Fruit fly (Drosophila melanogaster) whole organism, wandering third instar larva: ENCODE data around the gene udt.

Experiments used
- Abd-B ChIP-seq: fragments of >200 bp; optimal IDR thresholded peaks from 2 replicates; lab custom pipeline; 2017; ENCODE audit warnings: missing biosample characterization, missing genetic modification characterization
- CG32264 ChIP-seq: fragments of 200-800 bp; sonication (Bioruptor generic); optimal IDR thresholded peaks from 2 replicates; lab custom pipeline; 2016; ENCODE audit warnings: missing biosample characterization, missing genetic modification characterization
- CG9705 ChIP-seq: fragments of 200-800 bp; sonication (Bioruptor generic); optimal IDR thresholded peaks from 2 replicates; lab custom pipeline; 2018; ENCODE audit warnings: missing biosample characterization, mild to moderate bottlenecking, missing genetic modification characterization
- CrebA ChIP-seq: fragments of 200-800 bp; sonication (Bioruptor generic); optimal IDR thresholded peaks from 2 replicates; lab custom pipeline; 2016; ENCODE audit warnings: missing biosample characterization, mild to moderate bottlenecking, missing genetic modification characterization, borderline replicate concordance
- Dfd ChIP-seq: fragments of >200 bp; optimal IDR thresholded peaks from 2 replicates; lab custom pipeline; 2017; ENCODE audit warnings: missing biosample characterization, missing genetic modification characterization
- Dif ChIP-seq: fragments of 200-275, 200-300 bp; sonication (Bioruptor generic); optimal IDR thresholded peaks from 2 replicates; lab custom pipeline; 2018; ENCODE audit warnings: missing biosample characterization, missing genetic modification characterization; ENCODE audit not compliant: partially characterized antibody
- GATAd ChIP-seq: sonication (Bioruptor generic); optimal IDR thresholded peaks from 2 replicates; lab custom pipeline; 2016; ENCODE audit warnings: missing biosample characterization, missing genetic modification characterization
- HLH106 ChIP-seq: fragments of 200-800 bp; optimal IDR thresholded peaks from 3 replicates; lab custom pipeline; 2019; ENCODE audit warnings: missing biosample characterization, mild to moderate bottlenecking, missing genetic modification characterization, moderate library complexity
- Hnf4 ChIP-seq: fragments of 200-800 bp; sonication (Bioruptor generic); optimal IDR thresholded peaks from 2 replicates; lab custom pipeline; 2016; ENCODE audit warnings: missing biosample characterization, mild to moderate bottlenecking, missing genetic modification characterization
- Hr78 ChIP-seq: fragments of >200 bp; optimal IDR thresholded peaks from 2 replicates; lab custom pipeline; 2017; ENCODE audit warnings: missing biosample characterization, missing genetic modification characterization
- Hr83 ChIP-seq: fragments of 200-300 bp; sonication (Bioruptor generic); optimal IDR thresholded peaks from 2 replicates; lab custom pipeline; 2016; ENCODE audit warnings: missing biosample characterization, mild to moderate bottlenecking, missing genetic modification characterization, moderate library complexity; ENCODE audit not compliant: poor library complexity, severe bottlenecking
- Jra ChIP-seq: sonication (Bioruptor generic); optimal IDR thresholded peaks from 2 replicates; lab custom pipeline; 2016; ENCODE audit warnings: missing biosample characterization, missing genetic modification characterization
- Mio ChIP-seq: sonication (Bioruptor generic); optimal IDR thresholded peaks from 2 replicates; lab custom pipeline; 2016; ENCODE audit warnings: missing biosample characterization, missing genetic modification characterization
- Myc ChIP-seq: fragments of >200 bp; optimal IDR thresholded peaks from 2 replicates; lab custom pipeline; 2017
- N ChIP-seq: fragments of >200 bp; optimal IDR thresholded peaks from 2 replicates; lab custom pipeline; 2018; ENCODE audit warnings: missing biosample characterization, missing external identifiers, missing genetic modification characterization
- OdsH ChIP-seq: fragments of 200-800 bp; sonication (Bioruptor generic); optimal IDR thresholded peaks from 2 replicates; lab custom pipeline; 2016; ENCODE audit warnings: missing biosample characterization, mild to moderate bottlenecking, missing genetic modification characterization
- Rel ChIP-seq, 2 experiments: fragments of 200-800 bp; sonication (Bioruptor generic) in 1 of 2; optimal IDR thresholded peaks; 2 replicates in 1 of 2; 3 replicates in 1 of 2; lab custom pipeline; 2016 to 2019; ENCODE audit warnings: mild to moderate bottlenecking in 2 of 2, missing biosample characterization in 2 of 2, missing genetic modification characterization in 2 of 2, moderate library complexity in 1 of 2
- Sp1 ChIP-seq: fragments of 200-800 bp; sonication (Bioruptor generic); optimal IDR thresholded peaks from 3 replicates; lab custom pipeline; 2019; ENCODE audit warnings: missing biosample characterization, mild to moderate bottlenecking, missing genetic modification characterization, moderate library complexity
- Vsx2 ChIP-seq: fragments of 200-300, 225-300 bp; sonication (Bioruptor generic); optimal IDR thresholded peaks from 2 replicates; lab custom pipeline; 2018; ENCODE audit warnings: missing biosample characterization, missing genetic modification characterization; ENCODE audit not compliant: partially characterized antibody
- br ChIP-seq: fragments of 200-800 bp; sonication (Bioruptor generic); optimal IDR thresholded peaks from 2 replicates; lab custom pipeline; 2016; ENCODE audit warnings: missing biosample characterization, missing genetic modification characterization
- brk ChIP-seq: fragments of 200-800 bp; sonication (Bioruptor generic); optimal IDR thresholded peaks from 2 replicates; lab custom pipeline; 2016; ENCODE audit warnings: missing biosample characterization, mild to moderate bottlenecking, missing genetic modification characterization
- dl ChIP-seq, 2 experiments: fragments of 175-275, 200-275 bp in 1 of 2; fragments of 200-275 bp in 1 of 2; sonication (Bioruptor generic); optimal IDR thresholded peaks; lab custom pipeline; 2018; ENCODE audit warnings: mild to moderate bottlenecking in 2 of 2, missing biosample characterization in 2 of 2, missing genetic modification characterization in 2 of 2, moderate library complexity in 2 of 2; ENCODE audit not compliant: partially characterized antibody in 2 of 2, insufficient read depth in 1 of 2
- dmrt93B ChIP-seq: fragments of 200-800 bp; sonication (Bioruptor generic); optimal IDR thresholded peaks from 2 replicates; lab custom pipeline; 2018; ENCODE audit warnings: missing biosample characterization, mild to moderate bottlenecking, missing genetic modification characterization
- dsf ChIP-seq: sonication (Bioruptor generic); optimal IDR thresholded peaks from 2 replicates; lab custom pipeline; 2016; ENCODE audit warnings: missing biosample characterization, missing genetic modification characterization, borderline replicate concordance
- ey ChIP-seq: fragments of 200-800 bp; sonication (Bioruptor generic); optimal IDR thresholded peaks from 2 replicates; lab custom pipeline; 2016; ENCODE audit warnings: missing biosample characterization, missing genetic modification characterization
- foxo ChIP-seq, 2 experiments: fragments of 200-800 bp; sonication (Bioruptor generic); optimal IDR thresholded peaks; 2 replicates in 1 of 2; 3 replicates in 1 of 2; lab custom pipeline; 2016 to 2017; ENCODE audit warnings: missing biosample characterization in 2 of 2, missing genetic modification characterization in 2 of 2
- fru ChIP-seq: fragments of 200-800 bp; sonication (Bioruptor generic); optimal IDR thresholded peaks from 3 replicates; lab custom pipeline; 2016; ENCODE audit warnings: missing biosample characterization, mild to moderate bottlenecking, missing genetic modification characterization
- h ChIP-seq: fragments of 200-800 bp; sonication (Bioruptor generic); optimal IDR thresholded peaks from 3 replicates; lab custom pipeline; 2016; ENCODE audit warnings: missing biosample characterization, mild to moderate bottlenecking, missing genetic modification characterization
- jim ChIP-seq: fragments of 175-275, 200-325 bp; sonication (Bioruptor generic); optimal IDR thresholded peaks from 2 replicates; lab custom pipeline; 2016; ENCODE audit warnings: missing biosample characterization, mild to moderate bottlenecking, missing genetic modification characterization
- lola ChIP-seq: fragments of >200 bp; optimal IDR thresholded peaks from 2 replicates; lab custom pipeline; 2017; ENCODE audit warnings: missing biosample characterization, missing genetic modification characterization
- pan ChIP-seq: fragments of >200 bp; optimal IDR thresholded peaks from 2 replicates; lab custom pipeline; 2017
- psq ChIP-seq: fragments of 200-800 bp; sonication (Bioruptor generic); optimal IDR thresholded peaks from 3 replicates; lab custom pipeline; 2017; ENCODE audit warnings: missing biosample characterization, mild to moderate bottlenecking, missing genetic modification characterization, moderate library complexity
- rgr ChIP-seq: fragments of 200-800 bp; sonication (Bioruptor generic); optimal IDR thresholded peaks from 3 replicates; lab custom pipeline; 2016; ENCODE audit warnings: missing biosample characterization, mild to moderate bottlenecking, missing genetic modification characterization
- sage ChIP-seq: fragments of 200-800 bp; sonication (Bioruptor generic); optimal IDR thresholded peaks from 2 replicates; lab custom pipeline; 2016; ENCODE audit warnings: missing biosample characterization, mild to moderate bottlenecking, missing genetic modification characterization
- sv ChIP-seq: fragments of 200-800 bp; sonication (Bioruptor generic); optimal IDR thresholded peaks from 3 replicates; lab custom pipeline; 2016; ENCODE audit warnings: missing biosample characterization, missing genetic modification characterization
- tai ChIP-seq: sonication (Bioruptor generic); optimal IDR thresholded peaks from 2 replicates; lab custom pipeline; 2016; ENCODE audit warnings: missing biosample characterization, missing genetic modification characterization
- usp ChIP-seq: fragments of >200 bp; optimal IDR thresholded peaks from 2 replicates; lab custom pipeline; 2017; ENCODE audit warnings: missing biosample characterization, missing genetic modification characterization
- woc ChIP-seq: sonication (Bioruptor generic); optimal IDR thresholded peaks from 2 replicates; lab custom pipeline; 2016; ENCODE audit warnings: missing biosample characterization, mild to moderate bottlenecking, missing genetic modification characterization

Gene udt

DNA sequence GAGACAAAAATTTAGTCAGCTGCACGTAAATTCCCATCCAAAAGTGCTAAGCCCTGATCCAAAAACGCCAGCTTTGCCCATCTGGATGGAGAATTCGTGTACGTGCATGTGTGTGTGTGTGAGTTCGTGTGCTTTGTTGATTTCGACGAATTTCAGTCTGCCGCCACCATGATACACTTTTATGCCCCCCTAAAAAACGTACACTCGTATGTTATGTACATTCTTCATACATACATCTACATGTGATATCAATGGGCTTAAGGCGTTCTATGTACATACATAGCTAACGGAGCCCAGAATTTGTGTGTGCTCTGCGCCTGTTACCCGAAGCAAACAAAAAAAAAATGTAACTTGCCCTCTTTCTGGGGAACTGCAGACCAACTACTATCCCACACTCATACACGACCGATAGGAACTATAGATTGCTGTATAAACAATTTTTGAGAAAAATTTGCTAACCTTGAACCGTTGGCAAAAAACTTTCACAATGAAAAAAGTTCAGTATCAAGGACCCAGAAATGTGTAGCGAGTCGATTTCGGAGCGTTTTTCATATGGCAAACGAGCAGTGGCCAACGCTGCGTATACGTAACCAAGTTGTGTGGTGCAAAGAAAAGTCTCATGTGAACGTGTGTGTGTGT, 37.2 kb downstream of the udt start:
- TF ChIP-seq Sp1 (GFP tag; lab: Kevin White, UChicago) = peak; percentile 8
- TF ChIP-seq OdsH (GFP tag; lab: Kevin White, UChicago) = peak; percentile 43
- TF ChIP-seq Hnf4 (GFP tag; lab: Kevin White, UChicago) = peak; percentile 0
- TF ChIP-seq br = peak; percentile 42
- TF ChIP-seq Rel (GFP tag; optimal IDR thresholded peaks at IDR 0.05; lab: Kevin White, UChicago) = no peak
- peak; percentile 85 for TF ChIP-seq Rel (tag; optimal IDR thresholded peaks at IDR 0.05; lab: Kevin White, UChicago)
- peak; percentile 62 for TF ChIP-seq h (GFP tag; lab: Kevin White, UChicago)
- TF ChIP-seq Hr83 (GFP tag; lab: Kevin White, UChicago) = peak; percentile 21
- peak; percentile 44 for TF ChIP-seq CrebA
- no peak for TF ChIP-seq Abd-B
- TF ChIP-seq woc (GFP tag; lab: Kevin White, UChicago) = no peak

DNA sequence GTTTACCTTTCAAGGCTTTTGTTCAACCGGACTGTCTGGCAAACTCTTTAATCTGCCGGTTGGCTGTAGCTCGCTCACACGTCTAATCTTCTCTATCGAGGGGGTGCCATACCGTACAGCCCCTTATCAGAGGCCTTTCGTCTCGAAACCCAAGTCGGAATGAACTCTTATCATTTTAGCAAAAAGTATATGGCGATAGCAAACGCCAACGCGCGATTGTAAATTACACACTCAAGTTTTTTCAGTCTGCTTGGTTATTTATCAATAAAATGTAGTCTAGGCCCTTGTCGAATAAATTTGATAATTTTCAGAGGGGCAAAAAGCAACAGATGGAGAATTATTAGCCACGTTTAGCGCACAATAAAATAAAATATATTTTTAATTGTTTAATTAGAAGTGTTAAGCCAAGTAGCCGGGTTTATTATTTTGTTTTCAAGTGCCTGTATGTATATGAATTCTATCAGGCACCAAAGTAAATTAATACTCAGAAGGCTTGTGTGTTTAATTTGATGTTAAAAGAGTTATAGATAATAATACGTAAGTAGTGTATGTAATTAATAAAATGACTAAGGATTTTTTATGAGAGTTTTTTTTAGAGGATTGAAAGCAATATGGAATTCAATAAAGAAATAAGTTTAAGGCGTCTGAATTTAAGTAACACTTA, 38.1 kb downstream of the udt start:
- TF ChIP-seq brk (peak; percentile 42), Myc (lab: Kevin White, UChicago) (no peak), Vsx2 (GFP tag; lab: Kevin White, UChicago) (peak; percentile 31), br (peak; percentile 55), pan (lab: Kevin White, UChicago) (no peak), dsf (no peak), h (GFP tag; lab: Kevin White, UChicago) (peak; percentile 12), CrebA (peak; percentile 80), Rel (GFP tag; optimal IDR thresholded peaks at IDR 0.05; lab: Kevin White, UChicago) (no peak), Rel (tag; optimal IDR thresholded peaks at IDR 0.05; lab: Kevin White, UChicago) (peak; percentile 42), sage (peak; percentile 7), HLH106 (tag; lab: Kevin White, UChicago) (no peak)

dm6 chr3R:23723381-23724034, 39.6 kb downstream of the udt start:
- TF ChIP-seq Dif (GFP tag; lab: Kevin White, UChicago) (peak; percentile 74), lola (GFP tag; lab: Kevin White, UChicago) (no peak), Mio (GFP tag; lab: Kevin White, UChicago) (no peak), tai (peak; percentile 51), Hr78 (GFP tag; lab: Kevin White, UChicago) (no peak), brk (no peak), pan (lab: Kevin White, UChicago) (no peak), br (peak; percentile 11), woc (GFP tag; lab: Kevin White, UChicago) (no peak), Rel (GFP tag; optimal IDR thresholded peaks at IDR 0.05; lab: Kevin White, UChicago) (no peak), Rel (tag; optimal IDR thresholded peaks at IDR 0.05; lab: Kevin White, UChicago) (no peak), Dfd (no peak), CG32264 (GFP tag; lab: Kevin White, UChicago) (no peak), Myc (lab: Kevin White, UChicago) (no peak), ey (GFP tag; lab: Kevin White, UChicago) (no peak), N (GFP tag; lab: Kevin White, UChicago) (no peak), Vsx2 (GFP tag; lab: Kevin White, UChicago) (no peak), rgr (GFP tag; lab: Kevin White, UChicago) (peak; percentile 15), dmrt93B (no peak), Hnf4 (GFP tag; lab: Kevin White, UChicago) (no peak), sv (GFP tag; lab: Kevin White, UChicago) (no peak), h (GFP tag; lab: Kevin White, UChicago) (peak; percentile 45), jim (GFP tag; lab: Kevin White, UChicago) (no peak), HLH106 (tag; lab: Kevin White, UChicago) (peak; percentile 10), Jra (GFP tag; lab: Kevin White, UChicago) (peak; percentile 17), OdsH (GFP tag; lab: Kevin White, UChicago) (no peak), usp (GFP tag; lab: Kevin White, UChicago) (no peak), CG9705 (no peak), CrebA (no peak), fru (GFP tag; lab: Kevin White, UChicago) (peak; percentile 24), psq (GFP tag; lab: Kevin White, UChicago) (no peak), Hr83 (GFP tag; lab: Kevin White, UChicago) (peak; percentile 70), Sp1 (GFP tag; lab: Kevin White, UChicago) (peak; percentile 2), sage (peak; percentile 34), dl (GFP tag; optimal IDR thresholded peaks at IDR 0.05; lab: Kevin White, UChicago; ENCODE audit: insufficient read depth in 1 of 2, partially characterized antibody in 2 of 2) (peak; percentile 22 to 38), foxo (GFP tag; optimal IDR thresholded peaks at IDR 0.05; lab: Kevin White, UChicago) (peak in 1 of 2 experiments; percentile 51), GATAd (GFP tag; lab: Kevin White, UChicago) (no peak), dsf (no peak), Abd-B (no peak)
